Fruit fly (Drosophila melanogaster): Measurements from ENCODE around the gene Cnot4.

dm6 chr2L:10373605-10374269 lies 22.8 kb upstream of the Cnot4 start, which contains the start of gene rho-5:
- TF ChIP-seq CG16779 (tag; optimal IDR thresholded peaks at IDR 0.05) (no peak), CG11902 (GFP tag; optimal IDR thresholded peaks at IDR 0.05) (no peak), acj6 (GFP tag; optimal IDR thresholded peaks at IDR 0.05) (no peak), OdsH (GFP tag; optimal IDR thresholded peaks at IDR 0.05) (no peak), CG6792 (GFP tag; optimal IDR thresholded peaks at IDR 0.05) (no peak), CG6808 (GFP tag; optimal IDR thresholded peaks at IDR 0.05) (no peak), dsx (GFP tag; optimal IDR thresholded peaks at IDR 0.05; ENCODE audit: poor library complexity, severe bottlenecking) (no peak), Hr39 (GFP tag; optimal IDR thresholded peaks at IDR 0.05) (no peak), CG6276 (GFP tag; optimal IDR thresholded peaks at IDR 0.05) (no peak), CG8119 (GFP tag; IDR thresholded peaks at IDR 0.05) (no peak), eg (GFP tag; IDR thresholded peaks at IDR 0.05) (no peak), CG3032 (tag; optimal IDR thresholded peaks at IDR 0.05) (no peak), CG34406 (GFP tag; optimal IDR thresholded peaks at IDR 0.05) (no peak), Sox102F (GFP tag; optimal IDR thresholded peaks at IDR 0.05) (no peak)

Data from whole organism, prepupa.